Worm (Caenorhabditis elegans) whole organism, young adult: ENCODE data around the gene tat-4.

Experiments used
- let-607 ChIP-seq, 2 experiments: fragments of 200-800 bp in 1 of 2; sonication (Bioruptor generic) in 1 of 2; sonication (generic microtip) in 1 of 2; optimal IDR thresholded peaks; 2 replicates each; lab custom pipeline; 2016 to 2018; ENCODE audit warnings: mild to moderate bottlenecking in 2 of 2, missing compliant biosample characterization in 2 of 2, missing genetic modification characterization in 2 of 2, moderate library complexity in 2 of 2, missing genotype in 1 of 2
- snpc-4 ChIP-seq, 5 experiments: fragments of 150-350 bp in 1 of 5; sonication (generic microtip) in 4 of 5; optimal IDR thresholded peaks; 2 replicates each; lab custom pipeline; 2014 to 2018; ENCODE audit warnings: missing genetic modification characterization in 5 of 5, missing biosample characterization in 3 of 5, antibody characterized with exemption in 2 of 5, mild to moderate bottlenecking in 2 of 5, missing compliant biosample characterization in 2 of 5, missing genotype in 2 of 5, moderate library complexity in 2 of 5, missing genetic modification reagents in 1 of 5
- ztf-28 ChIP-seq: fragments of 200-800 bp; sonication (Bioruptor generic); IDR thresholded peaks from 2 replicates; pipeline ENCODE4 v1.3.6; 2022; ENCODE audit warnings: missing genetic modification reagents, missing genetic modification characterization, missing compliant biosample characterization
- ztf-3 ChIP-seq: fragments of 200-800 bp; sonication (Bioruptor generic); optimal IDR thresholded peaks from 2 replicates; lab custom pipeline; 2018; ENCODE audit warnings: mild to moderate bottlenecking, missing genetic modification characterization, missing compliant biosample characterization

DNA sequence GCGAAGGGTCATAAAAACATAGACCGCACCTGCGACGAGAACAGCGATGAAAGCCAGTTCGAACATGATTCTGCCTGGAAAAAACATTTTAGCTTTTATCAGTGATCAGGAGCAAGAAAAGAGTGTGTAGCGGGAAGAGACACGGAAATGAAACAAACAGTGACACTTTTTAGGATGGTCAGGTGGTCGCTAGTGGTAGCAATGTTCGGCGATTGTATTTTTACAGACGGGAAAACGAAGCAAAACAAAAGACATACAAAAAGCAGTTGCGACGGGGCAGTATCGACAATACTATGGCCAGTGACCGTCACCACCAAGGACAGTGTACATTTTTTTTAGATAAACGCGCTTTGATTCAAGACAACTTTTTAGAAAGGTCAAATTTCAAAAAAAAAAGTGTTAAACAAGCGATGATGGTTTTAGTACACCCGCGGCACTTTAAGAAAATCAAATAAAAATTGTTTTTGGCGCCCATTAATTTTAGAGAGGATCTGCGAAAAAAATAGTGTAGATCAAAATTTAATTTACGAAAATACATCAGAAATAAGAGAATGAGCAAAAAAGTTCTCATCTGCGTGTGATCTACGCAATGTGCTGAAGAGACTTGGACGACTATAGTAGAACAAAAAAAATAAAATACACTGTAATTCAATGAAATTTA is 8.5 kb downstream of the tat-4 start, which contains the start of gene T24H7.9:
- TF ChIP-seq let-607 (tag; optimal IDR thresholded peaks at IDR 0.05; lab: Kevin White, UChicago) (no peak), snpc-4 (GFP tag; optimal IDR thresholded peaks at IDR 0.05; lab: Kevin White, UChicago) (no peak), snpc-4 (tag; optimal IDR thresholded peaks at IDR 0.05; lab: Kevin White, UChicago) (no peak), ztf-3 (GFP tag; lab: Kevin White, UChicago) (no peak), ztf-28 (GFP tag; lab: Robert Waterston, UW) (no peak)
